Worm (Caenorhabditis elegans) whole organism, L4 larva: Measurements from ENCODE around the gene degt-1.

Source experiments
- D1046.2 ChIP-seq: fragments of 200-800 bp; sonication (Bioruptor generic); IDR thresholded peaks from 2 replicates; pipeline ENCODE4 v1.3.6; 2022; ENCODE audit warnings: missing genetic modification characterization, missing compliant biosample characterization
- F10B5.3 ChIP-seq: sonication (generic microtip); optimal IDR thresholded peaks from 2 replicates; lab custom pipeline; 2016; ENCODE audit warnings: mild to moderate bottlenecking, missing genetic modification characterization, missing compliant biosample characterization
- F26F4.8 ChIP-seq: fragments of 200-800 bp; sonication (Bioruptor generic); conservative IDR thresholded peaks from 2 replicates; pipeline ENCODE4 v1.3.6; 2022; ENCODE audit warnings: missing genetic modification characterization, missing compliant biosample characterization
- F37D6.2 ChIP-seq: sonication (generic microtip); optimal IDR thresholded peaks from 2 replicates; lab custom pipeline; 2016; ENCODE audit warnings: mild to moderate bottlenecking, missing genetic modification characterization, missing compliant biosample characterization
- T20F7.1 ChIP-seq: fragments of 200-800 bp; sonication (Bioruptor generic); optimal IDR thresholded peaks from 2 replicates; lab custom pipeline; 2018; ENCODE audit warnings: mild to moderate bottlenecking, missing genetic modification characterization, missing compliant biosample characterization
- T26A8.4 ChIP-seq: fragments of 200-800 bp; sonication (Bioruptor generic); IDR thresholded peaks from 2 replicates; pipeline ENCODE4 v1.3.6; 2022; ENCODE audit warnings: missing genetic modification characterization, missing compliant biosample characterization
- Y105C5A.15 ChIP-seq: fragments of 200-800 bp; sonication (Bioruptor generic); IDR thresholded peaks from 2 replicates; pipeline ENCODE4 v1.3.6; 2022; ENCODE audit warnings: missing genetic modification characterization, missing compliant biosample characterization
- ZK546.5 ChIP-seq, 2 experiments: sonication (generic microtip); optimal IDR thresholded peaks; 2 replicates each; lab custom pipeline; 2017; ENCODE audit warnings: missing biosample characterization in 2 of 2, missing genetic modification characterization in 2 of 2
- attf-4 ChIP-seq: sonication (generic microtip); optimal IDR thresholded peaks from 3 replicates; lab custom pipeline; 2017; ENCODE audit warnings: missing biosample characterization, missing genetic modification characterization
- ceh-82 ChIP-seq: sonication (generic microtip); optimal IDR thresholded peaks from 2 replicates; lab custom pipeline; 2017; ENCODE audit warnings: missing biosample characterization, missing genetic modification characterization
- ces-1 ChIP-seq: fragments of 150-350 bp; sonication (generic microtip); optimal IDR thresholded peaks from 4 replicates; lab custom pipeline; 2014; ENCODE audit warnings: missing biosample characterization, missing genetic modification reagents, missing genetic modification characterization
- ctbp-1 ChIP-seq: fragments of 200-800 bp; sonication (Bioruptor generic); IDR thresholded peaks from 2 replicates; pipeline ENCODE4 v1.3.6; 2022; ENCODE audit warnings: missing genetic modification reagents, missing genetic modification characterization, missing compliant biosample characterization
- daf-12 ChIP-seq: fragments of 150-350 bp; optimal IDR thresholded peaks from 2 replicates; lab custom pipeline; 2014; ENCODE audit warnings: missing biosample characterization, missing genetic modification reagents, missing genetic modification characterization
- daf-16 ChIP-seq, 3 experiments: sonication (generic microtip); optimal IDR thresholded peaks; 2 replicates each; lab custom pipeline; 2016 to 2017; ENCODE audit warnings: missing genetic modification characterization in 3 of 3, missing genetic modification reagents in 3 of 3, mild to moderate bottlenecking in 2 of 3, missing compliant biosample characterization in 2 of 3, missing biosample characterization in 1 of 3, moderate library complexity in 1 of 3
- daf-19 ChIP-seq: fragments of 200-800 bp; sonication (Bioruptor generic); conservative IDR thresholded peaks from 2 replicates; pipeline ENCODE4 v1.3.6; 2022; ENCODE audit warnings: missing genetic modification characterization, missing compliant biosample characterization
- daf-8 ChIP-seq: fragments of 200-800 bp; sonication (Bioruptor generic); IDR thresholded peaks from 2 replicates; pipeline ENCODE4 v1.3.6; 2022; ENCODE audit warnings: missing genetic modification characterization, missing compliant biosample characterization
- dmd-6 ChIP-seq: fragments of 200-800 bp; sonication (Bioruptor generic); IDR thresholded peaks from 2 replicates; pipeline ENCODE4 v1.3.6; 2022; ENCODE audit warnings: missing genetic modification reagents, missing genetic modification characterization, missing compliant biosample characterization
- dmd-8 ChIP-seq: fragments of 200-800 bp; sonication (Bioruptor generic); IDR thresholded peaks from 2 replicates; pipeline ENCODE4 v1.3.6; 2022; ENCODE audit warnings: missing genetic modification characterization, missing compliant biosample characterization
- dmd-9 ChIP-seq: fragments of 200-800 bp; sonication (Bioruptor generic); IDR thresholded peaks from 2 replicates; pipeline ENCODE4 v1.3.6; 2022; ENCODE audit warnings: missing genetic modification reagents, missing genetic modification characterization, missing compliant biosample characterization
- dpl-1 ChIP-seq: fragments of 150-350 bp; optimal IDR thresholded peaks from 2 replicates; lab custom pipeline; 2014; ENCODE audit warnings: missing biosample characterization, missing genetic modification reagents, missing genetic modification characterization
- dve-1 ChIP-seq: sonication (generic microtip); optimal IDR thresholded peaks from 2 replicates; lab custom pipeline; 2017; ENCODE audit warnings: antibody characterized with exemption, mild to moderate bottlenecking, missing genetic modification characterization, missing compliant biosample characterization; ENCODE audit not compliant: insufficient read depth
- egl-43 ChIP-seq: fragments of 200-800 bp; sonication (Bioruptor generic); IDR thresholded peaks from 2 replicates; pipeline ENCODE4 v1.3.6; 2022; ENCODE audit warnings: missing genetic modification reagents, missing genetic modification characterization, missing compliant biosample characterization
- fkh-10 ChIP-seq: fragments of 150-350 bp; optimal IDR thresholded peaks from 2 replicates; lab custom pipeline; 2014; ENCODE audit warnings: missing biosample characterization, missing genetic modification reagents, missing genetic modification characterization
- gei-8 ChIP-seq: fragments of 200-800 bp; sonication (Bioruptor generic); optimal IDR thresholded peaks from 2 replicates; lab custom pipeline; 2018; ENCODE audit warnings: mild to moderate bottlenecking, missing genetic modification characterization, missing compliant biosample characterization
- hlh-30 ChIP-seq: sonication (generic microtip); optimal IDR thresholded peaks from 2 replicates; lab custom pipeline; 2017; ENCODE audit warnings: antibody characterized with exemption, mild to moderate bottlenecking, missing genetic modification characterization, missing compliant biosample characterization; ENCODE audit not compliant: insufficient read depth
- jun-1 ChIP-seq: fragments of 150-350 bp; optimal IDR thresholded peaks from 2 replicates; lab custom pipeline; 2014; ENCODE audit warnings: missing biosample characterization, missing genetic modification reagents, missing genetic modification characterization
- lim-7 ChIP-seq: fragments of 200-800 bp; sonication (Bioruptor generic); IDR thresholded peaks from 2 replicates; pipeline ENCODE4 v1.3.6; 2022; ENCODE audit warnings: missing genetic modification characterization, missing compliant biosample characterization
- lin-1 ChIP-seq: fragments of 200-800 bp; sonication (Bioruptor generic); IDR thresholded peaks from 2 replicates; pipeline ENCODE4 v1.3.6; 2022; ENCODE audit warnings: missing genetic modification reagents, missing genetic modification characterization, missing compliant biosample characterization
- lin-13 ChIP-seq: fragments of 150-350 bp; optimal IDR thresholded peaks from 2 replicates; lab custom pipeline; 2014; ENCODE audit warnings: missing biosample characterization, missing genetic modification reagents, missing genetic modification characterization
- lin-29 ChIP-seq: fragments of 200-800 bp; sonication (Bioruptor generic); IDR thresholded peaks from 2 replicates; pipeline ENCODE4 v1.3.6; 2022; ENCODE audit warnings: missing genetic modification reagents, missing genetic modification characterization, missing compliant biosample characterization
- lir-3 ChIP-seq: sonication (generic microtip); optimal IDR thresholded peaks from 2 replicates; lab custom pipeline; 2016; ENCODE audit warnings: mild to moderate bottlenecking, missing genetic modification characterization, missing compliant biosample characterization
- mdl-1 ChIP-seq, 2 experiments: fragments of 150-350 bp in 1 of 2; sonication (generic microtip) in 1 of 2; optimal IDR thresholded peaks; 2 replicates each; lab custom pipeline; 2014 to 2017; ENCODE audit warnings: missing biosample characterization in 2 of 2, missing genetic modification characterization in 2 of 2
- mep-1 ChIP-seq: fragments of 150-350 bp; sonication (generic microtip); optimal IDR thresholded peaks from 3 replicates; lab custom pipeline; 2014; ENCODE audit warnings: missing biosample characterization, missing genetic modification characterization
- mxl-3 ChIP-seq: fragments of 200-800 bp; sonication (Bioruptor generic); optimal IDR thresholded peaks from 2 replicates; lab custom pipeline; 2018; ENCODE audit warnings: mild to moderate bottlenecking, missing genetic modification characterization, missing compliant biosample characterization
- nhr-10 ChIP-seq: fragments of 150-350 bp; optimal IDR thresholded peaks from 2 replicates; lab custom pipeline; 2014; ENCODE audit warnings: missing biosample characterization, missing genetic modification characterization
- nhr-111 ChIP-seq: fragments of 200-800 bp; sonication (Bioruptor generic); optimal IDR thresholded peaks from 2 replicates; lab custom pipeline; 2018; ENCODE audit warnings: mild to moderate bottlenecking, missing genetic modification characterization, missing compliant biosample characterization
- nhr-28 ChIP-seq: fragments of 150-350 bp; optimal IDR thresholded peaks from 2 replicates; lab custom pipeline; 2014; ENCODE audit warnings: missing biosample characterization, missing genetic modification characterization
- nhr-41 ChIP-seq: fragments of 200-800 bp; sonication (Bioruptor generic); IDR thresholded peaks from 2 replicates; pipeline ENCODE4 v1.3.6; 2022; ENCODE audit warnings: missing genetic modification reagents, missing genetic modification characterization, missing compliant biosample characterization
- nhr-42 ChIP-seq: fragments of 200-800 bp; sonication (Bioruptor generic); IDR thresholded peaks from 2 replicates; pipeline ENCODE4 v1.3.6; 2022; ENCODE audit warnings: missing genetic modification characterization, missing compliant biosample characterization
- nhr-6 ChIP-seq: fragments of 150-350 bp; optimal IDR thresholded peaks from 2 replicates; lab custom pipeline; 2014; ENCODE audit warnings: missing biosample characterization, missing genetic modification characterization
- nhr-76 ChIP-seq: fragments of 150-350 bp; optimal IDR thresholded peaks from 2 replicates; lab custom pipeline; 2014; ENCODE audit warnings: missing biosample characterization, missing genetic modification characterization
- nhr-77 ChIP-seq: fragments of 150-350 bp; optimal IDR thresholded peaks from 2 replicates; lab custom pipeline; 2014; ENCODE audit warnings: missing biosample characterization, missing genetic modification characterization
- pha-4 ChIP-seq, 2 experiments: fragments of 150-350 bp in 1 of 2; fragments of 200-800 bp in 1 of 2; sonication (Bioruptor generic) in 1 of 2; IDR thresholded peaks in 1 of 2; optimal IDR thresholded peaks in 1 of 2; 2 replicates each; pipeline versions ENCODE4 v1.3.6 to Lab custom; 2014 to 2022; ENCODE audit warnings: missing genetic modification characterization in 2 of 2, missing genetic modification reagents in 2 of 2, missing biosample characterization in 1 of 2, missing compliant biosample characterization in 1 of 2
- php-3 ChIP-seq: fragments of 200-800 bp; sonication (Bioruptor generic); IDR thresholded peaks from 2 replicates; pipeline ENCODE4 v1.3.6; 2022; ENCODE audit warnings: missing genetic modification reagents, missing genetic modification characterization, missing compliant biosample characterization
- sdz-12 ChIP-seq: fragments of 200-800 bp; sonication (Bioruptor generic); optimal IDR thresholded peaks from 2 replicates; lab custom pipeline; 2018; ENCODE audit warnings: mild to moderate bottlenecking, missing genetic modification characterization, missing compliant biosample characterization
- spr-1 ChIP-seq: sonication (generic microtip); optimal IDR thresholded peaks from 2 replicates; lab custom pipeline; 2016; ENCODE audit warnings: mild to moderate bottlenecking, missing genetic modification characterization, missing compliant biosample characterization
- tag-97 ChIP-seq: fragments of 200-800 bp; sonication (Bioruptor generic); IDR thresholded peaks from 2 replicates; pipeline ENCODE4 v1.3.6; 2022; ENCODE audit warnings: missing genetic modification characterization, missing compliant biosample characterization
- unc-130 ChIP-seq: sonication (generic microtip); optimal IDR thresholded peaks from 2 replicates; lab custom pipeline; 2016; ENCODE audit warnings: missing genetic modification reagents, missing genetic modification characterization, missing compliant biosample characterization
- unc-39 ChIP-seq: sonication (generic microtip); optimal IDR thresholded peaks from 2 replicates; lab custom pipeline; 2017; ENCODE audit warnings: missing biosample characterization, missing genetic modification characterization
- unc-62 ChIP-seq, 3 experiments: fragments of 150-350 bp in 1 of 3; sonication (generic microtip); optimal IDR thresholded peaks in 2 of 3; peaks in 1 of 3; 1 replicate in 1 of 3; 2 replicates in 2 of 3; lab custom pipeline; 2014 to 2017; ENCODE audit warnings: missing biosample characterization in 3 of 3, missing genetic modification characterization in 3 of 3, missing genetic modification reagents in 3 of 3, missing genotype in 1 of 3

Gene degt-1

DNA sequence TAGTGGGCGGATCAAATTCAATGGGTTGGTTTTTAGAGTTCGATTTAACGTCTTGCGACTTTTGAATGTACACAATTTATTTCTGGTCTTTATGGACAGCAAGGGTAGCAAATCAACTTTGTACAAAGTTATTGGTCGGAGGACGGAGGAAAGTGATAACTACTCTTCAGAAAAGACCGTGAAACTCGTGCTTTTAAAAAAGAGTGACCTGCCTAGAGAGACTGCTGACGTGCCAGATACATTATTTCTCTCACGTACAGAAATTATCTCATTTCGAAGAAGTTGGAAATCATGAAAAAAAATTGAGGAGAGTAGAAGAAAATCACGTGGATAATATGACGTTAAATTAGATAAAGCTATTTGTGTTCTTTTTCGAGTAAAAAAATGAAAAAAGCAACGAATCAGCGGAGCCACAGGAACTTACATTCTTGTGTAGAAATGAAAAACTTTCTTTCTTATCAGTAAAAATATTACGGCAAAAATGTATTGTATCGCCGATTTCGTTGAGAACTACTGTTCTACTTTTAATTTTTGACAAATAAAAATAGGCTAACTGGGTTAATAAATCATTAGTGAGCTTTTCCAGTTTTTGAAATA is 3.9 kb upstream of the degt-1 start, which contains the start of gene ppm-1.A (continued):
- TF ChIP-seq lir-3 (tag; lab: Kevin White, UChicago) (no peak), D1046.2 (GFP tag; lab: Robert Waterston, UW) (no peak), ces-1 (no peak), nhr-111 (GFP tag; lab: Kevin White, UChicago) (no peak), jun-1 (tag; lab: Kevin White, UChicago) (no peak), dmd-9 (GFP tag; lab: Robert Waterston, UW) (no peak), unc-39 (tag; lab: Kevin White, UChicago) (no peak), dmd-6 (GFP tag; lab: Robert Waterston, UW) (peak; percentile 46), unc-130 (GFP tag; lab: Kevin White, UChicago) (no peak), F26F4.8 (GFP tag; lab: Robert Waterston, UW) (no peak), ZK546.5 (tag; optimal IDR thresholded peaks at IDR 0.05; lab: Kevin White, UChicago) (no peak), tag-97 (GFP tag; lab: Robert Waterston, UW) (no peak), attf-4 (tag; lab: Kevin White, UChicago) (no peak), ctbp-1 (GFP tag; lab: Robert Waterston, UW) (no peak), dpl-1 (GFP tag; lab: Kevin White, UChicago) (no peak), nhr-10 (tag; lab: Kevin White, UChicago) (no peak), Y105C5A.15 (GFP tag; lab: Robert Waterston, UW) (no peak), lin-29 (no peak), F37D6.2 (tag; lab: Kevin White, UChicago) (no peak), lin-1 (GFP tag; lab: Robert Waterston, UW) (no peak), T20F7.1 (GFP tag; lab: Kevin White, UChicago) (no peak), T26A8.4 (GFP tag; lab: Robert Waterston, UW) (no peak), sdz-12 (GFP tag; lab: Kevin White, UChicago) (no peak), dve-1 (tag; lab: Kevin White, UChicago) (peak; percentile 30), daf-16 (GFP tag; optimal IDR thresholded peaks at IDR 0.05; lab: Kevin White, UChicago) (no peak), daf-16 (tag; optimal IDR thresholded peaks at IDR 0.05; lab: Kevin White, UChicago) (no peak), spr-1 (no peak), nhr-41 (GFP tag; lab: Robert Waterston, UW) (no peak), daf-12 (tag; lab: Kevin White, UChicago) (no peak), nhr-76 (tag; lab: Kevin White, UChicago) (no peak), gei-8 (GFP tag; lab: Kevin White, UChicago) (no peak), daf-8 (no peak), hlh-30 (tag; lab: Kevin White, UChicago) (peak; percentile 82), F10B5.3 (tag; lab: Kevin White, UChicago) (no peak), unc-62 (GFP tag; optimal IDR thresholded peaks at IDR 0.05 in 1 of 2; lab: Kevin White, UChicago) (peak in 1 of 2 experiments; percentile 93), unc-62 (tag; optimal IDR thresholded peaks at IDR 0.05; lab: Kevin White, UChicago) (no peak), mep-1 (no peak), daf-19 (GFP tag; lab: Robert Waterston, UW) (no peak), php-3 (GFP tag; lab: Robert Waterston, UW) (no peak), dmd-8 (GFP tag; lab: Robert Waterston, UW) (no peak), mdl-1 (tag; optimal IDR thresholded peaks at IDR 0.05; lab: Kevin White, UChicago) (no peak), nhr-6 (tag; lab: Kevin White, UChicago) (no peak), lim-7 (GFP tag; lab: Robert Waterston, UW) (no peak), nhr-42 (GFP tag; lab: Robert Waterston, UW) (no peak), ceh-82 (tag; lab: Kevin White, UChicago) (no peak), pha-4 (GFP tag; IDR thresholded peaks at IDR 0.05; lab: Robert Waterston, UW) (no peak), pha-4 (tag; optimal IDR thresholded peaks at IDR 0.05; lab: Kevin White, UChicago) (no peak), nhr-77 (tag; lab: Kevin White, UChicago) (peak; percentile 54), nhr-28 (peak; percentile 64), egl-43 (GFP tag; lab: Robert Waterston, UW) (no peak), fkh-10 (no peak), lin-13 (GFP tag; lab: Kevin White, UChicago) (no peak), mxl-3 (no peak)
